Worm (Caenorhabditis elegans) whole organism, L4 larva: ENCODE data around the gene F35A5.2.

ENCODE experiments used
- ZK546.5 ChIP-seq, 2 experiments: sonication (generic microtip); optimal IDR thresholded peaks; 2 replicates each; lab custom pipeline; 2017; ENCODE audit warnings: missing biosample characterization in 2 of 2, missing genetic modification characterization in 2 of 2
- daf-8 ChIP-seq: fragments of 200-800 bp; sonication (Bioruptor generic); IDR thresholded peaks from 2 replicates; pipeline ENCODE4 v1.3.6; 2022; ENCODE audit warnings: missing genetic modification characterization, missing compliant biosample characterization
- lsy-2 ChIP-seq, 2 experiments: fragments of 150-350 bp in 1 of 2; sonication (generic microtip) in 1 of 2; optimal IDR thresholded peaks; 2 replicates each; lab custom pipeline; 2014 to 2017; ENCODE audit warnings: missing biosample characterization in 2 of 2, missing genetic modification characterization in 2 of 2
- mdl-1 ChIP-seq, 2 experiments: fragments of 150-350 bp in 1 of 2; sonication (generic microtip) in 1 of 2; optimal IDR thresholded peaks; 2 replicates each; lab custom pipeline; 2014 to 2017; ENCODE audit warnings: missing biosample characterization in 2 of 2, missing genetic modification characterization in 2 of 2
- mep-1 ChIP-seq: fragments of 150-350 bp; sonication (generic microtip); optimal IDR thresholded peaks from 3 replicates; lab custom pipeline; 2014; ENCODE audit warnings: missing biosample characterization, missing genetic modification characterization
- rbr-2 ChIP-seq: sonication (generic microtip); optimal IDR thresholded peaks from 2 replicates; lab custom pipeline; 2016; ENCODE audit warnings: missing genotype, missing genetic modification characterization, missing compliant biosample characterization
- tra-1 ChIP-seq: fragments of 200-800 bp; sonication (Bioruptor generic); IDR thresholded peaks from 2 replicates; pipeline ENCODE4 v1.3.6; 2022; ENCODE audit warnings: missing genetic modification reagents, missing genetic modification characterization, missing compliant biosample characterization
- zip-11 ChIP-seq: fragments of 200-800 bp; sonication (Bioruptor generic); IDR thresholded peaks from 2 replicates; pipeline ENCODE4 v1.3.6; 2022; ENCODE audit warnings: missing genetic modification characterization, missing compliant biosample characterization

DNA sequence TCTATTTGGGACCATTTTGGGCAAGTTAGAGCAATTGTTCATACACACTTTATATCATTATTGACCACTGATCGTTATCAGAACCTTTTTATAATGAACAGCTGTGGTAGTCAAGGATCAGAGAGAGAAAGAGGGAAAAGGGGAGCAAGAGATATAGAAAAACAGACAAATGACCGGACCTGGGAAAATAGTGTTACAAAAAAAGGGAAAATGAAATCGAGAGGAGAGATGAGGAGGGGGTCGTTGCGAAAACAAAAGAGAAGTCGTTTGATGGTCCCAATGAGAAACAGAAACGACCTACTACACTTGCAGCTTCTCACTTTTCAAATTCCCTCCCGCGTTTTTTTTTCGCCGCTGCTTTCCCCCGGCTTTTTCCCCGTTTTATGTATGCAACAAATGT, 49.0 kb downstream of the F35A5.2 start:
- no peak for TF ChIP-seq lsy-2 (tag; optimal IDR thresholded peaks at IDR 0.05; lab: Kevin White, UChicago)
- TF ChIP-seq mdl-1 (tag; optimal IDR thresholded peaks at IDR 0.05; lab: Kevin White, UChicago): no peak
- TF ChIP-seq rbr-2: no peak
- no peak for TF ChIP-seq tra-1 (GFP tag; lab: Robert Waterston, UW)
- no peak for TF ChIP-seq ZK546.5 (tag; optimal IDR thresholded peaks at IDR 0.05; lab: Kevin White, UChicago)
- no peak for TF ChIP-seq mep-1 (tag; lab: Kevin White, UChicago)
- no peak for TF ChIP-seq daf-8
- TF ChIP-seq zip-11 (GFP tag; lab: Robert Waterston, UW): no peak
